Worm (Caenorhabditis elegans) whole organism, L3 larva: Measurements from ENCODE around the gene Y17G7B.8.

Experiments
- R02D3.7 ChIP-seq: fragments of 150-350 bp; optimal IDR thresholded peaks from 2 replicates; lab custom pipeline; 2014; ENCODE audit warnings: missing biosample characterization, missing genetic modification characterization
- ama-1 ChIP-seq: fragments of 150-350 bp; optimal IDR thresholded peaks from 2 replicates; lab custom pipeline; 2018
- nfya-1 ChIP-seq: sonication (generic microtip); optimal IDR thresholded peaks from 2 replicates; lab custom pipeline; 2017; ENCODE audit warnings: missing genetic modification characterization, mild to moderate bottlenecking, missing compliant biosample characterization, antibody characterized with exemption, moderate library complexity; ENCODE audit not compliant: insufficient read depth
- nhr-11 ChIP-seq: fragments of 150-350 bp; optimal IDR thresholded peaks from 2 replicates; lab custom pipeline; 2014; ENCODE audit warnings: missing biosample characterization, missing genetic modification characterization
- nhr-23 ChIP-seq: fragments of 150-350 bp; optimal IDR thresholded peaks from 2 replicates; lab custom pipeline; 2014; ENCODE audit warnings: missing biosample characterization, missing genetic modification reagents, missing genetic modification characterization
- nhr-237 ChIP-seq: fragments of 150-350 bp; optimal IDR thresholded peaks from 2 replicates; lab custom pipeline; 2014; ENCODE audit warnings: missing biosample characterization, missing genetic modification characterization
- nhr-67 ChIP-seq: fragments of 150-350 bp; optimal IDR thresholded peaks from 2 replicates; lab custom pipeline; 2014; ENCODE audit warnings: missing biosample characterization, missing genetic modification characterization

ce11 chrII:11980110-11980509 lies 47.4 kb downstream of the Y17G7B.8 start:
- TF ChIP-seq nhr-67 = no peak
- no peak for TF ChIP-seq nhr-237 (tag; lab: Kevin White, UChicago)
- TF ChIP-seq R02D3.7 (tag; lab: Kevin White, UChicago) = peak; percentile 85
- TF ChIP-seq nfya-1 (tag; lab: Kevin White, UChicago) = peak; percentile 83
- TF ChIP-seq nhr-23 (tag; lab: Kevin White, UChicago) = peak; percentile 98
- peak; percentile 60 for TF ChIP-seq ama-1
- TF ChIP-seq nhr-11 (tag; lab: Kevin White, UChicago) = peak; percentile 77
